Worm (Caenorhabditis elegans) whole organism, young adult: Measurements from ENCODE around the gene C42C1.19.

Experiments used
- B0019.2 ChIP-seq: fragments of 200-800 bp; sonication (Bioruptor generic); conservative IDR thresholded peaks from 2 replicates; pipeline ENCODE4 v1.3.6; 2022; ENCODE audit warnings: missing genetic modification reagents, missing genetic modification characterization, missing compliant biosample characterization
- B0336.3 ChIP-seq: fragments of 200-800 bp; sonication (Bioruptor generic); IDR thresholded peaks from 2 replicates; pipeline ENCODE4 v1.3.6; 2022; ENCODE audit warnings: missing genetic modification characterization, missing compliant biosample characterization
- C06A6.2 ChIP-seq: fragments of 200-800 bp; sonication (Bioruptor generic); conservative IDR thresholded peaks from 2 replicates; pipeline ENCODE4 v1.3.6; 2022; ENCODE audit warnings: missing genetic modification characterization, missing compliant biosample characterization
- D2030.7 ChIP-seq: fragments of 200-800 bp; sonication (Bioruptor generic); IDR thresholded peaks from 2 replicates; pipeline ENCODE4 v1.3.6; 2022; ENCODE audit warnings: missing genetic modification reagents, missing genetic modification characterization, missing compliant biosample characterization
- F33H1.4 ChIP-seq: fragments of 200-800 bp; sonication (Bioruptor generic); IDR thresholded peaks from 2 replicates; pipeline ENCODE4 v1.3.6; 2022; ENCODE audit warnings: missing genetic modification reagents, missing genetic modification characterization, missing compliant biosample characterization
- F39B2.1 ChIP-seq: fragments of 200-800 bp; sonication (Bioruptor generic); IDR thresholded peaks from 2 replicates; pipeline ENCODE4 v1.3.6; 2022; ENCODE audit warnings: missing genetic modification reagents, missing genetic modification characterization, missing compliant biosample characterization
- F52B5.7 ChIP-seq: sonication (generic microtip); optimal IDR thresholded peaks from 2 replicates; lab custom pipeline; 2016; ENCODE audit warnings: mild to moderate bottlenecking, missing genetic modification characterization, missing compliant biosample characterization
- F55B11.4 ChIP-seq: sonication (generic microtip); optimal IDR thresholded peaks from 2 replicates; lab custom pipeline; 2016; ENCODE audit warnings: missing compliant biosample characterization, missing genetic modification characterization, borderline replicate concordance; ENCODE audit not compliant: insufficient read depth
- F57A8.1 ChIP-seq: fragments of 200-800 bp; sonication (Bioruptor generic); optimal IDR thresholded peaks from 2 replicates; lab custom pipeline; 2018; ENCODE audit warnings: mild to moderate bottlenecking, missing genetic modification characterization, moderate library complexity, missing compliant biosample characterization
- F57C9.4 ChIP-seq: sonication (generic microtip); optimal IDR thresholded peaks from 2 replicates; lab custom pipeline; 2017; ENCODE audit warnings: mild to moderate bottlenecking, missing genetic modification characterization, missing compliant biosample characterization
- K11D2.4 ChIP-seq: fragments of 200-800 bp; sonication (Bioruptor generic); IDR thresholded peaks from 2 replicates; pipeline ENCODE4 v1.3.6; 2022; ENCODE audit warnings: missing genetic modification reagents, missing genetic modification characterization, missing compliant biosample characterization
- Y95B8A.8 ChIP-seq: fragments of 200-800 bp; sonication (Bioruptor generic); IDR thresholded peaks from 2 replicates; pipeline ENCODE4 v1.3.6; 2022; ENCODE audit warnings: missing genetic modification reagents, missing genetic modification characterization, missing compliant biosample characterization
- akir-1 ChIP-seq: fragments of 200-800 bp; sonication (Bioruptor generic); optimal IDR thresholded peaks from 2 replicates; lab custom pipeline; 2018; ENCODE audit warnings: mild to moderate bottlenecking, missing genetic modification characterization, moderate library complexity, missing compliant biosample characterization
- attf-3 ChIP-seq: fragments of 200-800 bp; sonication (Bioruptor generic); conservative IDR thresholded peaks from 2 replicates; pipeline ENCODE4 v1.3.6; 2022; ENCODE audit warnings: missing genetic modification reagents, missing genetic modification characterization, missing compliant biosample characterization
- attf-5 ChIP-seq: fragments of 200-800 bp; sonication (Bioruptor generic); optimal IDR thresholded peaks from 2 replicates; lab custom pipeline; 2018; ENCODE audit warnings: mild to moderate bottlenecking, missing genetic modification characterization, missing compliant biosample characterization
- attf-6 ChIP-seq: fragments of 200-800 bp; sonication (Bioruptor generic); IDR thresholded peaks from 2 replicates; pipeline ENCODE4 v1.3.6; 2022; ENCODE audit warnings: missing genetic modification reagents, missing genetic modification characterization, missing compliant biosample characterization
- cebp-1 ChIP-seq, 2 experiments: fragments of 200-800 bp in 1 of 2; sonication (Bioruptor generic) in 1 of 2; sonication (generic microtip) in 1 of 2; IDR thresholded peaks in 1 of 2; optimal IDR thresholded peaks in 1 of 2; 2 replicates each; pipeline versions ENCODE4 v1.3.6 to Lab custom; 2017 to 2022; ENCODE audit warnings: missing compliant biosample characterization in 2 of 2, missing genetic modification characterization in 2 of 2, mild to moderate bottlenecking in 1 of 2, missing genetic modification reagents in 1 of 2, moderate library complexity in 1 of 2
- cebp-2 ChIP-seq: fragments of 200-800 bp; sonication (Bioruptor generic); IDR thresholded peaks from 2 replicates; pipeline ENCODE4 v1.3.6; 2022; ENCODE audit warnings: missing genetic modification characterization, missing compliant biosample characterization
- ceh-58 ChIP-seq: fragments of 200-800 bp; sonication (Bioruptor generic); IDR thresholded peaks from 2 replicates; pipeline ENCODE4 v1.3.6; 2022; ENCODE audit warnings: missing genetic modification characterization, missing compliant biosample characterization
- dox-1 ChIP-seq: fragments of 200-800 bp; sonication (Bioruptor generic); IDR thresholded peaks from 2 replicates; pipeline ENCODE4 v1.3.6; 2022; ENCODE audit warnings: missing genetic modification reagents, missing genetic modification characterization, missing compliant biosample characterization
- efl-1 ChIP-seq: fragments of 150-350 bp; optimal IDR thresholded peaks from 2 replicates; lab custom pipeline; 2014; ENCODE audit warnings: missing biosample characterization, missing genetic modification reagents, missing genetic modification characterization
- ets-4 ChIP-seq: fragments of 200-800 bp; sonication (Bioruptor generic); optimal IDR thresholded peaks from 2 replicates; lab custom pipeline; 2018; ENCODE audit warnings: mild to moderate bottlenecking, missing genetic modification characterization, missing compliant biosample characterization
- hmg-1.2 ChIP-seq: fragments of 200-800 bp; sonication (Bioruptor generic); IDR thresholded peaks from 2 replicates; pipeline ENCODE4 v1.3.6; 2022; ENCODE audit warnings: missing genetic modification reagents, missing genetic modification characterization, missing compliant biosample characterization
- hsf-1 ChIP-seq: fragments of 200-800 bp; sonication (Bioruptor generic); IDR thresholded peaks from 2 replicates; pipeline ENCODE4 v1.3.6; 2022; ENCODE audit warnings: missing genetic modification reagents, missing genetic modification characterization, missing compliant biosample characterization
- lin-35 ChIP-seq, 3 experiments: fragments of 150-350 bp in 2 of 3; sonication (generic microtip) in 1 of 3; optimal IDR thresholded peaks; 2 replicates each; lab custom pipeline; 2014 to 2018; ENCODE audit warnings: missing biosample characterization in 3 of 3, missing genetic modification characterization in 3 of 3, missing genetic modification reagents in 3 of 3
- lin-54 ChIP-seq: fragments of 200-800 bp; sonication (Bioruptor generic); optimal IDR thresholded peaks from 2 replicates; lab custom pipeline; 2018; ENCODE audit warnings: mild to moderate bottlenecking, missing genetic modification characterization, missing compliant biosample characterization
- lsl-1 ChIP-seq: fragments of 200-800 bp; sonication (Bioruptor generic); optimal IDR thresholded peaks from 2 replicates; lab custom pipeline; 2018; ENCODE audit warnings: mild to moderate bottlenecking, missing genetic modification characterization, moderate library complexity, missing compliant biosample characterization
- madf-8 ChIP-seq: fragments of 200-800 bp; sonication (Bioruptor generic); conservative IDR thresholded peaks from 2 replicates; pipeline ENCODE4 v1.3.6; 2022; ENCODE audit warnings: missing genetic modification reagents, missing genetic modification characterization, missing compliant biosample characterization
- mel-28 ChIP-seq: sonication (generic microtip); optimal IDR thresholded peaks from 2 replicates; lab custom pipeline; 2016; ENCODE audit warnings: borderline replicate concordance, mild to moderate bottlenecking, missing genetic modification characterization, missing compliant biosample characterization
- mes-4 ChIP-seq: sonication (generic microtip); optimal IDR thresholded peaks from 2 replicates; lab custom pipeline; 2016; ENCODE audit warnings: missing genotype, missing genetic modification characterization, missing compliant biosample characterization
- nfyb-1 ChIP-seq: fragments of 200-800 bp; sonication (Bioruptor generic); IDR thresholded peaks from 2 replicates; pipeline ENCODE4 v1.3.6; 2022; ENCODE audit warnings: missing genetic modification reagents, missing genetic modification characterization, missing compliant biosample characterization
- nhr-27 ChIP-seq: fragments of 200-800 bp; sonication (Bioruptor generic); optimal IDR thresholded peaks from 2 replicates; lab custom pipeline; 2018; ENCODE audit warnings: mild to moderate bottlenecking, missing genetic modification characterization, moderate library complexity, missing compliant biosample characterization
- nhr-80 ChIP-seq: sonication (generic microtip); optimal IDR thresholded peaks from 2 replicates; lab custom pipeline; 2016; ENCODE audit warnings: missing genetic modification characterization, missing compliant biosample characterization
- rec-8 ChIP-seq, 2 experiments: sonication (generic microtip); optimal IDR thresholded peaks; 2 replicates each; lab custom pipeline; 2016; ENCODE audit warnings: mild to moderate bottlenecking in 2 of 2, missing genetic modification characterization in 2 of 2, missing genetic modification reagents in 2 of 2, missing genotype in 2 of 2, missing biosample characterization in 1 of 2, missing compliant biosample characterization in 1 of 2, moderate library complexity in 1 of 2
- repo-1 ChIP-seq: sonication (generic microtip); optimal IDR thresholded peaks from 2 replicates; lab custom pipeline; 2017; ENCODE audit warnings: mild to moderate bottlenecking, missing genetic modification characterization, missing compliant biosample characterization
- rpc-1 ChIP-seq, 2 experiments: fragments of 150-350 bp in 1 of 2; sonication (generic microtip) in 1 of 2; optimal IDR thresholded peaks; 2 replicates each; lab custom pipeline; 2014 to 2018; ENCODE audit warnings: missing biosample characterization in 1 of 2, missing genetic modification characterization in 1 of 2, missing genetic modification reagents in 1 of 2, missing genotype in 1 of 2
- sea-2 ChIP-seq: fragments of 200-800 bp; sonication (Bioruptor generic); IDR thresholded peaks from 2 replicates; pipeline ENCODE4 v1.3.6; 2022; ENCODE audit warnings: missing genetic modification characterization, missing compliant biosample characterization
- snpc-1.3 ChIP-seq: sonication (generic microtip); optimal IDR thresholded peaks from 2 replicates; lab custom pipeline; 2017; ENCODE audit warnings: missing genetic modification characterization, mild to moderate bottlenecking, missing compliant biosample characterization, antibody characterized with exemption, moderate library complexity, missing genotype, missing genetic modification reagents; ENCODE audit not compliant: insufficient read depth
- snpc-3.4 ChIP-seq: sonication (generic microtip); optimal IDR thresholded peaks from 2 replicates; lab custom pipeline; 2017; ENCODE audit warnings: missing genetic modification characterization, mild to moderate bottlenecking, missing compliant biosample characterization, antibody characterized with exemption, moderate library complexity, missing genotype, missing genetic modification reagents
- xnd-1 ChIP-seq: sonication (generic microtip); optimal IDR thresholded peaks from 2 replicates; lab custom pipeline; 2016; ENCODE audit warnings: missing genotype, missing genetic modification reagents, missing genetic modification characterization, missing compliant biosample characterization
- zfh-2 ChIP-seq: fragments of 200-800 bp; sonication (Bioruptor generic); conservative IDR thresholded peaks from 2 replicates; pipeline ENCODE4 v1.3.6; 2022; ENCODE audit warnings: missing genetic modification reagents, missing genetic modification characterization, missing compliant biosample characterization
- ztf-18 ChIP-seq: sonication (generic microtip); optimal IDR thresholded peaks from 2 replicates; lab custom pipeline; 2016; ENCODE audit warnings: missing genotype, mild to moderate bottlenecking, missing genetic modification characterization, missing compliant biosample characterization
- ztf-22 ChIP-seq: fragments of 200-800 bp; sonication (Bioruptor generic); optimal IDR thresholded peaks from 2 replicates; lab custom pipeline; 2018; ENCODE audit warnings: mild to moderate bottlenecking, missing genetic modification characterization, moderate library complexity, missing compliant biosample characterization
- ztf-26 ChIP-seq: sonication (generic microtip); optimal IDR thresholded peaks from 2 replicates; lab custom pipeline; 2017; ENCODE audit warnings: missing genetic modification characterization, missing compliant biosample characterization

C42C1.19 gene

DNA sequence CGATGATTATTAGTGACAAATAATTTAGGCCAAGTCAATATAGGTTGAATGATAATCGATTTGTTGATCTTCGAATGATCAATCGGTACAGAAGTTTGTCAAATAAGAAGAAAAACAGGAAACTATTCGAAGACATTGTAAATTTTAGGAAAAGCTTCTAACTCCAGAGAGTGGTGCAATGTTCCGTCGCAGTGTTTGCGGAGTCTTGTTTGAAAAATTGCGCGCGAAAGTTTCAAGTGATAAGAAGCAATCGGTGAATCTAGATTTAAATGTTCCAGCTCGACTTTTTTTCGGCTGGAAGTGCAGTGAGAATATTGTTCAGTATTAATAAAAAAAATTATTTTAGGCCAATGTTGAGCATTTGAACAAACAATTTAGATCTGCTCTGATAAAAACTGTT lies 52.2 kb downstream of the C42C1.19 start:
- TF ChIP-seq efl-1 (GFP tag; lab: Kevin White, UChicago) (peak; percentile 37), B0019.2 (GFP tag; lab: Robert Waterston, UW) (0 out of 2 replicates have a peak, but pooled peaks have one; percentile 18), lin-54 (GFP tag; lab: Kevin White, UChicago) (peak; percentile 26), F55B11.4 (tag; lab: Kevin White, UChicago) (no peak), lin-35 (GFP tag; optimal IDR thresholded peaks at IDR 0.05; lab: Kevin White, UChicago) (peak in 1 of 3 experiments; percentile 25)

DNA sequence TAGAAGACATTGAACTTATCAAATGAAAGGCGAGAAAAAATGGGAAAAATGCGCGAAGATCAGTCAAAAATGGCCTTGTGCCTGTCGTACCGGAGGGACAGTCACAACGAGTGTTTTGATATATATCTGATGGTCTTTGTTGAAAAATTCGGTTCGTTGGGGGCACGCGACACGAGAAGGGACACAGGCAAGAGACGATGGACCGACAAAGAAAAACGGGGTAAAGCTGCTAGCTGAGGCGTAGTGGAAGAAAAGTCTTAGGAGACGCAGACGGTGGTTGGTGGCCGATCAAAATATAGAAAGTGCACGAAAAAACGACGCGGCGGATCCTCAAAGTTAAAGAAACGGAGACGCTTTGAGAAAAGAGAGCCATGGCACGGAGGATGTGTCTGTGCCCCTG lies 52.7 kb downstream of the C42C1.19 start:
- TF ChIP-seq nhr-27 (tag; lab: Kevin White, UChicago) (no peak), cebp-1 (GFP tag; IDR thresholded peaks at IDR 0.05; lab: Robert Waterston, UW) (no peak), cebp-1 (tag; optimal IDR thresholded peaks at IDR 0.05; lab: Kevin White, UChicago) (peak; percentile 41), hmg-1.2 (GFP tag; lab: Robert Waterston, UW) (peak; percentile 18; the same call in 1 of the 2 replicates), nfyb-1 (GFP tag; lab: Robert Waterston, UW) (0 out of 2 replicates have a peak, but pooled peaks have one; percentile 29), nhr-80 (tag; lab: Kevin White, UChicago) (peak; percentile 25), zfh-2 (GFP tag; lab: Robert Waterston, UW) (peak; percentile 74), attf-5 (GFP tag; lab: Kevin White, UChicago) (peak; percentile 10), D2030.7 (GFP tag; lab: Robert Waterston, UW) (0 out of 2 replicates have a peak, but pooled peaks have one; percentile 22), cebp-2 (GFP tag; lab: Robert Waterston, UW) (peak; percentile 80; the same call in 1 of the 2 replicates), F52B5.7 (tag; lab: Kevin White, UChicago) (no peak), ztf-18 (tag; lab: Kevin White, UChicago) (no peak), snpc-3.4 (tag; lab: Kevin White, UChicago) (no peak), ets-4 (no peak), mel-28 (tag; lab: Kevin White, UChicago) (no peak), K11D2.4 (GFP tag; lab: Robert Waterston, UW) (no peak), F57C9.4 (no peak)

DNA sequence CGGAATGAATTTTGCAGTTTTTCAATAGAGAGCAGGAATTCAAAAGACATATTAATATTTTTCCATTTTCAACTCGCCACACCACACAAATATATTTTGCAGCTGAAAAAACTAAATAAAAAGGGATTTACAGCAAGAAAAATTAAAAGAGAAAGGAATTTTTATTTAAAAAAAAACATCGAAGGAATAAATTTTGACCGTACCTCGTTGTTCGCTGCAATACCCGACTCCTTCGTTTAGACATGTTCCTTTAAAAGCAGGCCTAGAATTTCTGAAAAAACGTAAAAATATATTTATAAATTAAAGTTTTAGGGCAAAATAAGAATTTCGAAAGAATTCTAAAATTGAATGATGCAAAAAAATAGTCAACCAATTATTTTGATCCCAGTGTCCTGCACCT lies 53.3 kb downstream of the C42C1.19 start, which contains the start of gene F19B6.1:
F19B6.1 (minus strand) TSS at position 278 of the 400 bp plus-strand sequence.
- TF ChIP-seq rec-8 (tag; optimal IDR thresholded peaks at IDR 0.05; lab: Kevin White, UChicago) (no peak), C06A6.2 (GFP tag; lab: Robert Waterston, UW) (no peak), ztf-26 (tag; lab: Kevin White, UChicago) (no peak), F39B2.1 (GFP tag; lab: Robert Waterston, UW) (no peak), ets-4 (no peak), sea-2 (GFP tag; lab: Robert Waterston, UW) (no peak), snpc-1.3 (tag; lab: Kevin White, UChicago) (no peak), zfh-2 (GFP tag; lab: Robert Waterston, UW) (no peak), F33H1.4 (GFP tag; lab: Robert Waterston, UW) (peak; percentile 62), hsf-1 (GFP tag; lab: Robert Waterston, UW) (no peak), nfyb-1 (GFP tag; lab: Robert Waterston, UW) (no peak), attf-3 (GFP tag; lab: Robert Waterston, UW) (no peak), attf-6 (GFP tag; lab: Robert Waterston, UW) (no peak), mes-4 (tag; lab: Kevin White, UChicago) (no peak), xnd-1 (peak; percentile 25), akir-1 (GFP tag; lab: Kevin White, UChicago) (no peak), madf-8 (GFP tag; lab: Robert Waterston, UW) (0 out of 2 replicates have a peak, but pooled peaks have one; percentile 14), B0336.3 (no peak), lsl-1 (GFP tag; lab: Kevin White, UChicago) (peak; percentile 52), ceh-58 (no peak), dox-1 (GFP tag; lab: Robert Waterston, UW) (no peak), ztf-22 (GFP tag; lab: Kevin White, UChicago) (no peak), K11D2.4 (GFP tag; lab: Robert Waterston, UW) (no peak), repo-1 (tag; lab: Kevin White, UChicago) (no peak), F57A8.1 (no peak), rpc-1 (optimal IDR thresholded peaks at IDR 0.05; lab: Kevin White, UChicago) (no peak), rpc-1 (tag; optimal IDR thresholded peaks at IDR 0.05; lab: Kevin White, UChicago) (no peak), Y95B8A.8 (no peak)
